Worm (Caenorhabditis elegans) whole organism, mixed stage, embryonic: ENCODE data around the gene Y45F10B.12.

Source experiments
- M03D4.4 ChIP-seq: sonication (generic microtip); optimal IDR thresholded peaks from 2 replicates; lab custom pipeline; 2017; ENCODE audit warnings: mild to moderate bottlenecking, missing genetic modification characterization, missing compliant biosample characterization
- ceh-39 ChIP-seq: fragments of 150-350 bp; optimal IDR thresholded peaks from 2 replicates; lab custom pipeline; 2014; ENCODE audit warnings: missing biosample characterization, missing genetic modification characterization
- ceh-43 ChIP-seq: fragments of 200-800 bp; sonication (Bioruptor generic); optimal IDR thresholded peaks from 2 replicates; lab custom pipeline; 2018; ENCODE audit warnings: mild to moderate bottlenecking, missing genetic modification characterization, moderate library complexity, missing compliant biosample characterization
- ceh-83 ChIP-seq: fragments of 200-800 bp; sonication (Bioruptor generic); optimal IDR thresholded peaks from 2 replicates; lab custom pipeline; 2018; ENCODE audit warnings: mild to moderate bottlenecking, missing genetic modification characterization, missing compliant biosample characterization
- ces-1 ChIP-seq: fragments of 150-350 bp; optimal IDR thresholded peaks from 2 replicates; lab custom pipeline; 2014; ENCODE audit warnings: missing biosample characterization, missing genetic modification reagents, missing genetic modification characterization
- cnd-1 ChIP-seq: fragments of 200-800 bp; sonication (Bioruptor generic); optimal IDR thresholded peaks from 2 replicates; lab custom pipeline; 2018; ENCODE audit warnings: mild to moderate bottlenecking, missing genetic modification characterization, missing compliant biosample characterization
- drap-1 ChIP-seq: fragments of 200-800 bp; sonication (Bioruptor generic); optimal IDR thresholded peaks from 3 replicates; lab custom pipeline; 2018; ENCODE audit warnings: mild to moderate bottlenecking, missing genetic modification characterization, missing compliant biosample characterization
- elt-1 ChIP-seq: sonication (generic microtip); optimal IDR thresholded peaks from 2 replicates; lab custom pipeline; 2017; ENCODE audit warnings: missing genetic modification characterization, mild to moderate bottlenecking, missing compliant biosample characterization, antibody characterized with exemption, moderate library complexity, borderline replicate concordance; ENCODE audit not compliant: insufficient read depth
- ham-2 ChIP-seq: fragments of 200-800 bp; sonication (Bioruptor generic); optimal IDR thresholded peaks from 2 replicates; lab custom pipeline; 2018; ENCODE audit warnings: mild to moderate bottlenecking, missing genetic modification characterization, missing compliant biosample characterization
- hlh-1 ChIP-seq: fragments of 150-350 bp; optimal IDR thresholded peaks from 2 replicates; lab custom pipeline; 2014; ENCODE audit warnings: missing biosample characterization, missing genetic modification reagents, missing genetic modification characterization
- lin-13 ChIP-seq: fragments of 150-350 bp; optimal IDR thresholded peaks from 2 replicates; lab custom pipeline; 2014; ENCODE audit warnings: missing biosample characterization, missing genetic modification characterization
- lin-32 ChIP-seq: fragments of 200-800 bp; sonication (Bioruptor generic); optimal IDR thresholded peaks from 2 replicates; lab custom pipeline; 2018; ENCODE audit warnings: mild to moderate bottlenecking, missing genetic modification characterization, missing compliant biosample characterization
- lsy-2 ChIP-seq: fragments of 150-350 bp; optimal IDR thresholded peaks from 2 replicates; lab custom pipeline; 2014; ENCODE audit warnings: missing biosample characterization, missing genetic modification characterization
- mab-5 ChIP-seq: fragments of 150-350 bp; optimal IDR thresholded peaks from 2 replicates; lab custom pipeline; 2014; ENCODE audit warnings: missing biosample characterization, missing genetic modification characterization
- mep-1 ChIP-seq: fragments of 150-350 bp; optimal IDR thresholded peaks from 2 replicates; lab custom pipeline; 2017; ENCODE audit warnings: missing biosample characterization, missing genetic modification reagents, missing genetic modification characterization, inconsistent platforms
- mls-2 ChIP-seq: sonication (generic microtip); optimal IDR thresholded peaks from 2 replicates; lab custom pipeline; 2016; ENCODE audit warnings: mild to moderate bottlenecking, missing genetic modification characterization, moderate library complexity, missing compliant biosample characterization
- nhr-12 ChIP-seq: fragments of 150-350 bp; optimal IDR thresholded peaks from 2 replicates; lab custom pipeline; 2014; ENCODE audit warnings: missing biosample characterization, missing genetic modification characterization
- nhr-2 ChIP-seq: fragments of 150-350 bp; optimal IDR thresholded peaks from 2 replicates; lab custom pipeline; 2014; ENCODE audit warnings: missing biosample characterization, missing genetic modification characterization
- nhr-237 ChIP-seq: fragments of 150-350 bp; optimal IDR thresholded peaks from 2 replicates; lab custom pipeline; 2014; ENCODE audit warnings: missing biosample characterization, missing genetic modification characterization
- pha-4 ChIP-seq: fragments of 150-350 bp; optimal IDR thresholded peaks from 2 replicates; lab custom pipeline; 2018; ENCODE audit warnings: missing biosample characterization, missing genetic modification reagents, missing genetic modification characterization
- sem-2 ChIP-seq: fragments of 200-800 bp; sonication (Bioruptor generic); optimal IDR thresholded peaks from 2 replicates; lab custom pipeline; 2018; ENCODE audit warnings: mild to moderate bottlenecking, missing genetic modification characterization, missing compliant biosample characterization
- snpc-4 ChIP-seq: fragments of 150-350 bp; optimal IDR thresholded peaks from 2 replicates; lab custom pipeline; 2014; ENCODE audit warnings: missing biosample characterization, missing genetic modification characterization
- sptf-1 ChIP-seq: sonication (generic microtip); optimal IDR thresholded peaks from 2 replicates; lab custom pipeline; 2017; ENCODE audit warnings: mild to moderate bottlenecking, missing genetic modification characterization, moderate library complexity, missing compliant biosample characterization
- tbx-8 ChIP-seq: fragments of 200-800 bp; sonication (Bioruptor generic); optimal IDR thresholded peaks from 2 replicates; lab custom pipeline; 2018; ENCODE audit warnings: mild to moderate bottlenecking, missing genetic modification characterization, moderate library complexity, missing compliant biosample characterization
- unc-120 ChIP-seq: sonication (generic microtip); optimal IDR thresholded peaks from 2 replicates; lab custom pipeline; 2017; ENCODE audit warnings: missing genetic modification characterization, missing compliant biosample characterization; ENCODE audit not compliant: poor library complexity, severe bottlenecking
- unc-39 ChIP-seq: fragments of 150-350 bp; optimal IDR thresholded peaks from 2 replicates; lab custom pipeline; 2014; ENCODE audit warnings: missing biosample characterization, missing genetic modification characterization
- zip-8 ChIP-seq: fragments of 150-350 bp; optimal IDR thresholded peaks from 2 replicates; lab custom pipeline; 2014; ENCODE audit warnings: missing biosample characterization, missing genetic modification characterization
- ztf-11 ChIP-seq: fragments of 150-350 bp; optimal IDR thresholded peaks from 2 replicates; lab custom pipeline; 2014; ENCODE audit warnings: missing biosample characterization, missing genetic modification characterization

The Y45F10B.12 gene

ce11 chrIV:13587175-13587574, at the start of gene Y45F10B.12:
TSS of gene Y45F10B.12 (plus strand) at chrIV:13587475.
- TF ChIP-seq nhr-12 (tag; lab: Kevin White, UChicago) (no peak), drap-1 (GFP tag; lab: Kevin White, UChicago) (no peak), mls-2 (tag; lab: Kevin White, UChicago) (no peak), sem-2 (GFP tag; lab: Kevin White, UChicago) (no peak), elt-1 (tag; lab: Kevin White, UChicago) (no peak), snpc-4 (tag; lab: Kevin White, UChicago) (no peak), ham-2 (GFP tag; lab: Kevin White, UChicago) (no peak), hlh-1 (tag; lab: Kevin White, UChicago) (no peak), mab-5 (tag; lab: Kevin White, UChicago) (no peak), cnd-1 (tag; lab: Kevin White, UChicago) (no peak), unc-39 (no peak), lin-13 (tag; lab: Kevin White, UChicago) (no peak), unc-120 (tag; lab: Kevin White, UChicago) (no peak), tbx-8 (GFP tag; lab: Kevin White, UChicago) (no peak), ceh-43 (no peak), ceh-39 (tag; lab: Kevin White, UChicago) (no peak)

ce11 chrIV:13538901-13539300, 48.4 kb upstream of the Y45F10B.12 start:
- TF ChIP-seq nhr-2 (tag; lab: Kevin White, UChicago) (no peak), lsy-2 (peak; percentile 84)

- no peak for TF ChIP-seq nhr-2 (tag; lab: Kevin White, UChicago)
- TF ChIP-seq elt-1 (tag; lab: Kevin White, UChicago) = no peak
- no peak for TF ChIP-seq nhr-12 (tag; lab: Kevin White, UChicago)
- no peak for TF ChIP-seq ces-1 (GFP tag; lab: Kevin White, UChicago)
- no peak for TF ChIP-seq ceh-39 (tag; lab: Kevin White, UChicago)
- TF ChIP-seq zip-8 (tag; lab: Kevin White, UChicago) = no peak
- TF ChIP-seq unc-39 = no peak
- TF ChIP-seq ham-2 (GFP tag; lab: Kevin White, UChicago) = no peak
- TF ChIP-seq cnd-1 (tag; lab: Kevin White, UChicago) = no peak
- no peak for TF ChIP-seq lin-32 (GFP tag; lab: Kevin White, UChicago)
- no peak for TF ChIP-seq ceh-83
- no peak for TF ChIP-seq nhr-237 (tag; lab: Kevin White, UChicago)
- TF ChIP-seq pha-4 = no peak
- TF ChIP-seq ztf-11 (tag; lab: Kevin White, UChicago) = no peak
- no peak for TF ChIP-seq lin-13 (tag; lab: Kevin White, UChicago)
- TF ChIP-seq hlh-1 (tag; lab: Kevin White, UChicago) = no peak
Observed at ce11 chrIV:13540165-13540564, 47.1 kb upstream of the Y45F10B.12 start, which contains the start of gene rsd-2. TSS of gene rsd-2 (minus strand) at chrIV:13540265.

ce11 chrIV:13548188-13548587, 39.1 kb upstream of the Y45F10B.12 start, which contains the start of gene F52G2.3:
TSS of gene F52G2.3 (minus strand) at chrIV:13548230.
- no peak for TF ChIP-seq sptf-1 (tag; lab: Kevin White, UChicago)
- no peak for TF ChIP-seq snpc-4 (tag; lab: Kevin White, UChicago)
- TF ChIP-seq cnd-1 (tag; lab: Kevin White, UChicago) = no peak
- no peak for TF ChIP-seq mls-2 (tag; lab: Kevin White, UChicago)
- TF ChIP-seq elt-1 (tag; lab: Kevin White, UChicago) = no peak
- no peak for TF ChIP-seq ces-1 (GFP tag; lab: Kevin White, UChicago)
- no peak for TF ChIP-seq mep-1
- no peak for TF ChIP-seq nhr-12 (tag; lab: Kevin White, UChicago)
- TF ChIP-seq hlh-1 (tag; lab: Kevin White, UChicago) = no peak
- no peak for TF ChIP-seq pha-4

- TF ChIP-seq ces-1 (GFP tag; lab: Kevin White, UChicago) (no peak), ceh-39 (tag; lab: Kevin White, UChicago) (no peak), sptf-1 (tag; lab: Kevin White, UChicago) (peak; percentile 50), M03D4.4 (tag; lab: Kevin White, UChicago) (peak; percentile 54), snpc-4 (tag; lab: Kevin White, UChicago) (no peak), mab-5 (tag; lab: Kevin White, UChicago) (no peak), ham-2 (GFP tag; lab: Kevin White, UChicago) (no peak)
Observed at ce11 chrIV:13549350-13549749, 37.9 kb upstream of the Y45F10B.12 start.
